Worm (Caenorhabditis elegans) whole organism, L1 larva: ENCODE data around the gene C06C3.7.

Experiments used
- ama-1 ChIP-seq: fragments of 150-350 bp; optimal IDR thresholded peaks from 2 replicates; lab custom pipeline; 2014
- ceh-82 ChIP-seq, 3 experiments: fragments of 150-350 bp in 1 of 3; sonication (generic microtip) in 2 of 3; optimal IDR thresholded peaks; 2 replicates each; lab custom pipeline; 2014 to 2017; ENCODE audit warnings: missing biosample characterization in 3 of 3, missing genetic modification characterization in 3 of 3
- efl-1 ChIP-seq, 4 experiments: fragments of 150-350 bp; optimal IDR thresholded peaks in 3 of 4; peaks in 1 of 4; 1 replicate in 1 of 4; 2 replicates in 3 of 4; lab custom pipeline; 2014; ENCODE audit warnings: missing biosample characterization in 2 of 4, missing genetic modification characterization in 2 of 4, missing genetic modification reagents in 2 of 4
- fos-1 ChIP-seq: fragments of 150-350 bp; optimal IDR thresholded peaks from 2 replicates; lab custom pipeline; 2014; ENCODE audit warnings: missing biosample characterization, missing genetic modification characterization
- irx-1 ChIP-seq: sonication (generic microtip); optimal IDR thresholded peaks from 2 replicates; lab custom pipeline; 2016; ENCODE audit warnings: missing genetic modification characterization, missing compliant biosample characterization
- lsy-2 ChIP-seq, 2 experiments: fragments of 150-350 bp; optimal IDR thresholded peaks; 2 replicates each; lab custom pipeline; 2014; ENCODE audit warnings: missing biosample characterization in 2 of 2, missing genetic modification characterization in 2 of 2
- mep-1 ChIP-seq: fragments of 150-350 bp; optimal IDR thresholded peaks from 2 replicates; lab custom pipeline; 2014; ENCODE audit warnings: missing biosample characterization, missing genetic modification characterization
- pax-3 ChIP-seq: fragments of 200-800 bp; sonication (Bioruptor generic); optimal IDR thresholded peaks from 2 replicates; lab custom pipeline; 2018; ENCODE audit warnings: mild to moderate bottlenecking, missing genetic modification characterization, moderate library complexity, missing compliant biosample characterization
- unc-62 ChIP-seq: fragments of 150-350 bp; optimal IDR thresholded peaks from 2 replicates; lab custom pipeline; 2014; ENCODE audit warnings: missing biosample characterization, missing genetic modification reagents, missing genetic modification characterization

- TF ChIP-seq efl-1 (optimal IDR thresholded peaks at IDR 0.05; lab: Kevin White, UChicago) (no peak), efl-1 (GFP tag; optimal IDR thresholded peaks at IDR 0.05 in 1 of 2; lab: Kevin White, UChicago) (peak in 1 of 2 experiments; percentile 58), lsy-2 (tag; optimal IDR thresholded peaks at IDR 0.05; lab: Kevin White, UChicago) (no peak), unc-62 (no peak), ceh-82 (tag; optimal IDR thresholded peaks at IDR 0.05; lab: Kevin White, UChicago) (no peak), pax-3 (tag; lab: Kevin White, UChicago) (no peak), fos-1 (no peak), irx-1 (tag; lab: Kevin White, UChicago) (no peak), ama-1 (lab: Kevin White, UChicago) (no peak), mep-1 (no peak)
These were observed 17.7 kb downstream of the C06C3.7 start, which contains the start of gene Y51B9A.6 for ce11 chrII:9403087-9403486.
